Worm (Caenorhabditis elegans) whole organism, L2 larva: ENCODE results near the gene clec-212.

Source experiments
- aly-2 ChIP-seq: fragments of 150-350 bp; optimal IDR thresholded peaks from 2 replicates; lab custom pipeline; 2014; ENCODE audit warnings: missing biosample characterization, missing genetic modification characterization
- mab-5 ChIP-seq: fragments of 150-350 bp; optimal IDR thresholded peaks from 2 replicates; lab custom pipeline; 2014; ENCODE audit warnings: missing biosample characterization, missing genetic modification characterization
- nhr-77 ChIP-seq: fragments of 150-350 bp; optimal IDR thresholded peaks from 2 replicates; lab custom pipeline; 2014; ENCODE audit warnings: missing biosample characterization, missing genetic modification characterization
- unc-62 ChIP-seq: fragments of 150-350 bp; optimal IDR thresholded peaks from 2 replicates; lab custom pipeline; 2014; ENCODE audit warnings: missing biosample characterization, missing genetic modification reagents, missing genetic modification characterization
- zag-1 ChIP-seq: fragments of 150-350 bp; optimal IDR thresholded peaks from 2 replicates; lab custom pipeline; 2014; ENCODE audit warnings: missing biosample characterization, missing genetic modification characterization
- ztf-11 ChIP-seq: sonication (generic microtip); optimal IDR thresholded peaks from 2 replicates; lab custom pipeline; 2017; ENCODE audit warnings: missing biosample characterization, missing genetic modification characterization

ce11 chrV:7600149-7600548 is 30.0 kb upstream of the clec-212 start, which contains the start of gene C50E3.9:
- TF ChIP-seq aly-2 (tag; lab: Kevin White, UChicago) (no peak), nhr-77 (tag; lab: Kevin White, UChicago) (no peak), mab-5 (tag; lab: Kevin White, UChicago) (no peak), zag-1 (tag; lab: Kevin White, UChicago) (no peak), unc-62 (GFP tag; lab: Kevin White, UChicago) (no peak), ztf-11 (tag; lab: Kevin White, UChicago) (no peak)
